Fruit fly (Drosophila melanogaster) ovary, adult (tissue): ENCODE measurements around the gene jdp.

Experiments used
- CG17801 ChIP-seq: fragments of 200-800 bp; optimal IDR thresholded peaks from 2 replicates; lab custom pipeline; 2019; ENCODE audit warnings: missing biosample characterization, mild to moderate bottlenecking, missing genetic modification characterization, moderate library complexity; ENCODE audit not compliant: partially characterized antibody

The jdp gene

dm6 chr3R:30526799-30527465 lies at the start of gene jdp:
TSS of gene jdp (minus strand) at chr3R:30527037.
- peak; percentile 5 for TF ChIP-seq CG17801 (GFP tag; lab: Kevin White, UChicago)

- no peak for TF ChIP-seq CG17801 (GFP tag; lab: Kevin White, UChicago)
These were observed 43.8 kb upstream of the jdp start for dm6 chr3R:30570554-30571141.

DNA sequence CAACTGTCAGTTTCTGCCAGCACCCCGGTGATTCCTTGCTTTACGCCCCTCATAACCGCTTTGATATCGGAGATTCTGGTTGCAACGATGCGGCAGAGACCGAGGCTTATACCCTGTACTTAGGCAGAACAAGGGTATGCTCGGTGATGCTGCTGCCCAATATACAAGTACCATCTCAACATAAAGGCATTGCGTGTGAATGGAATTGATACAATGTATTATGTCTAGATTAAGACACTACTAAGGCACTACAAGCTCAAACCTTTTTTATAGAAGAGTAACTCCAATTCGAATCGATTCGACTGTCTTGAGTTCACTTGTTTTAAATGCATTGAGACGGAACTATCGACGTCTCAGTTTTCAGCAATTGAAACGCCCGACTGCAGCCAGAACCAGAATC lies 40.4 kb upstream of the jdp start:
- TF ChIP-seq CG17801 (GFP tag; lab: Kevin White, UChicago): no peak

DNA sequence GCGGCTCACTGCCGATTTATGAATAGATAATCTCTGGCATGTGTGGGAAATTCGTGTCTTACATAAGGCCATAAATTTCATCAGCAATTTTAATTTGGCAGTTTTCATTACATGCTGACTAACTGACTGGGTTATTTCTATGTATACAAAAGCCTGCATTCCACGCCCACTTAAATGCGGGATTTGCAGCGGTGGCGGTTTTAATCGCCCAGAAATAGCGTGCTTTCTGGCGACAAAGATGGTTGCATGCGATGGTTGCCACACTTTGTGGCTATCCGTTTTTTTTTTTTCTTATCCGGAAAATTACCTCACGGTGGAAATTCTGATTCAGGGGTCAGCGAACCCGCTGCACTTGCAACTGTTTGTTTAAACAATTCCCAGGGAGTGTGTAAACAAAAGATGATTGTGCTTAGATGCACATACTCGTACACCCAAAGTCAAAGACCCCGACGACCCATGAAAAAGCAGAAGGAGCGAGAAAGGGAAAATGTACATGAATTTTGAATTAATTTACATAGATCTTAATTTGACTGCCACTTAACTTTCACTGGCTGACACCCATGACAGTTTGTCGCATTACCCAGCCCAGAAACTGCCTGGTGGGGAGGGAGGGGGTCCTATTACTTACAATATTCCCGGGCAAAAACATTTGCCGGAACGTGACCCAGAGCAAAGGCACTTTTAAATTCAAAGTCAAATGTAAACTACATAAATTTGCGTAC lies 39.5 kb upstream of the jdp start:
- TF ChIP-seq CG17801 (GFP tag; lab: Kevin White, UChicago): no peak

dm6 chr3R:30564479-30564878 lies 37.6 kb upstream of the jdp start:
- no peak for TF ChIP-seq CG17801 (GFP tag; lab: Kevin White, UChicago)

DNA sequence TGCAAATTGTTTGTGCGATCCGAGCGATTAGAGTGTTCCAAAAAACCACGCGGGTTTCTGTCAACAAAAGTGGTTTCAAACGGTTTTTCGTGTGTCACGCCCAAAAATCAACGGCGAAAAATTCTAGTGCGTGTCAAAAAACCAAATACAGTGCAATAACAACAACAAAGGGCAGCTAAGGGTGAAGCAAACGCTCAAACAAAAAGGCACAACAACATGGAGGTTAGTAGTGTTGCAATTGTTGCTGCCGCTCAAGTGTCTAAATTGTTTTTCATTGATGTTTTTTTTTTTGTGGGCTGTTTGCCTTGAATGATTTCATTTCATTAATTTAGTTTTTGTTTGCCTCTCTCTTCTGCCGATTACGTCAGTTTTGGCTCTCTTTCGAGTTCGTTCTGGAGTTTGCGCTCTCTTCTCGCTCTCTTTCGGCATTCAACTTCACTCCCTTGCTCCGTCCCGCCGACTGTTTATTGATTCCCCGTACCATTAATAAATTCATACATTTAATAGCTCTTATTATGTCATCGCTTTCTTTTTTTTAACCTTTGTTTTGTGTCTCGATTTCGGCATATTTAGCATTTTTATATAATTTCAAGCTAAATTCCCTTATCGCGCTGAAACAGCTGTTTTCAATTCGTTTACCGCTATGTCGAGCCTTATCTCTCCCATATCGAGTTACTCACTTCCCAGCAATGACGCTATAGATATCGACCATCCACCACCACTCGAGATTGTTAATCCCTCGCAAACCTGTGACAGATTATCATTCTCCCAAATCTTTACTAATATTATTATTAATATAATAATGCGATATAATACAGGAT lies 36.6 kb upstream of the jdp start:
- TF ChIP-seq CG17801 (GFP tag; lab: Kevin White, UChicago): no peak

DNA sequence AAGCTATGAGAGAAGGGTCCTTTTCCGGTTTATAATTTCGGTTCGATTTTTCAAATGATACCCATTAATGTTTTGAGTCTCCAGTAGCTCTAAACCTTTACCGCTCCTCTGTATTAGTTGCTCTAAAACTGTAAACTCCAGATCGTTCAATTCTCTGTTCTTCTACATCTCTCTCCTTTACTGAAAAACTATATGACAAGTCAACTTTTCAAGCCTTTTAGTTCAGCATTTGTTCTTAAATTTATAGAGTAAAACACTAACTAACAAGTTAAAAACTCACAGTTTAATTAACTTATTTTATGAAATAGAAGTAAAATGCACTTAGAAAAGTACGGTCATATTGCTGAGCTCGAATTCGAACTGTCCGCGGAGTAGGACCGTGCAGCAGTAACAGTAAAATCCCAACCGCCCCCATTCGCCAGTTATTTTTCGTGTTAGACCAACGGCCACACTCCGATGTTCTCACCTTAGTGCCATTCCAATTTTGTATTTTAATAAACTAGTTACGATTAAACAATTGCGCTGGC lies 36.0 kb upstream of the jdp start:
- TF ChIP-seq CG17801 (GFP tag; lab: Kevin White, UChicago): no peak

DNA sequence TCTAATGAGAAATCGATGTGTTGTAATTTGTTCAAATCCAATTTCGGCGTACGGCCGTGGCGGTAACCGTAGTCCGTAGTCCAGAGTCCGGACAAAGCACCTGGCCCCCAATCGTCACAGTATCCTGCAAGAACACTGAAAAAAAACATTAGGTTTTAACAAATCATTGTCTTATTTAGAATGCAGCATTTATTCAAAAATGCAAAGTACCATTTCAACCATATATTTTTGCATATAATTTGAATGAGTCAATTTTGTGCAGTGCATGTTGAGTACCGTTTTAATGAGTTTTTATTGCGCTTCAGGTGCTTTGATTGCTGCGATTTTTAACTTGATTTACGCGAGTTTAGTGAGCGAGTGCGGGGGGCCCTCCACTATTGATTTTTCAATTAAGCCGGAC lies 34.4 kb upstream of the jdp start:
- no peak for TF ChIP-seq CG17801 (GFP tag; lab: Kevin White, UChicago)

DNA sequence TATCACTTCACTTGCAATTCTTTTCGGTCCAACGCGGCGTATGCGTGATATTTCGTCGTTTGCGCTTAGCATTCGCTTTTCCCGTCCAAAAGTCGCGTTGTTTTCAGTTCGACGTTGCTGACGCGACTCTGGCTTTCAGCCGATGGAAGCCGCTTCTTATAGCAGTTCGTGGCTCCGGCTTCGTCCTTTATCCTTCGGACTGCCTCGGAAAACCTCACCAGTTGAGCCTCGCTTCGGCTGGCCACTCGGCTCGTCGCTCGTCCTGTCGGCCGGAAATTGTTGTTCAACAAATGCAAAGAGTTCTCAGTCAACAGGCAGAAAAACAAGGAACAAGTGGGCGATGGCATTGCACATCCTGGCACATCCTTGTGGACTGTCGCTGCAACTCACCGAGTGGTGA lies 33.2 kb upstream of the jdp start, which contains the start of gene CG34155:
CG34155 (minus strand) TSS at position 130 of the 400 bp plus-strand sequence.
- TF ChIP-seq CG17801 (GFP tag; lab: Kevin White, UChicago): no peak

dm6 chr3R:30552548-30552947 lies 25.7 kb upstream of the jdp start:
- no peak for TF ChIP-seq CG17801 (GFP tag; lab: Kevin White, UChicago)

- no peak for TF ChIP-seq CG17801 (GFP tag; lab: Kevin White, UChicago)
These were observed 23.2 kb upstream of the jdp start for dm6 chr3R:30550044-30550443.

- no peak for TF ChIP-seq CG17801 (GFP tag; lab: Kevin White, UChicago)
These were observed 18.1 kb upstream of the jdp start for dm6 chr3R:30544974-30545373.

- TF ChIP-seq CG17801 (GFP tag; lab: Kevin White, UChicago): no peak
These were observed 14.6 kb upstream of the jdp start for dm6 chr3R:30541469-30541868.

DNA sequence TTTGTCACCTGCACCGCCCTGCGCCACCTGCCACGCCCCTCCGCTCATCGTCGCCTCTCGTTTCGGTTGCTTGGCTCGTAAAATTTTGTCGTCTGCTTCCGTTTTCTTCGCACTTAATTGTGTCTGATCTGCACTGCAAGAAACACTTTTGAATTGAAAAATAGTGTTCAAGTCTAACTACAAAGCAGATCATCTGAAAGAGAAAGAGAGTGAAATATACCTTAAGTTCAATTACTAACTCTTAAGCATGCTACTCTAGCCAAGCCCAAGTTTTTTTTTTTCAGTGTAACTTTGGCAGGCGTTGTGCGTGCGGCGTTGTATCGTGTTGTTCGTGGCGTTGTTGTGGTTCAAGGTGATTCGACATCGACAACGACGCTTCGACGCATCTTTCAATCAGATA lies 13.4 kb upstream of the jdp start:
- TF ChIP-seq CG17801 (GFP tag; lab: Kevin White, UChicago): no peak

dm6 chr3R:30536919-30537318 lies 10.1 kb upstream of the jdp start:
- TF ChIP-seq CG17801 (GFP tag; lab: Kevin White, UChicago): no peak
